Worm (Caenorhabditis elegans) whole organism, mixed stage, embryonic: ENCODE results near the gene M05D6.3.

ENCODE experiments used
- bed-3 ChIP-seq: fragments of 200-800 bp; sonication (Bioruptor generic); optimal IDR thresholded peaks from 3 replicates; lab custom pipeline; 2018; ENCODE audit warnings: mild to moderate bottlenecking, missing genetic modification characterization, moderate library complexity, missing compliant biosample characterization
- blmp-1 ChIP-seq: fragments of 150-350 bp; optimal IDR thresholded peaks from 2 replicates; lab custom pipeline; 2014; ENCODE audit warnings: missing biosample characterization, missing genetic modification characterization
- ceh-39 ChIP-seq: fragments of 150-350 bp; optimal IDR thresholded peaks from 2 replicates; lab custom pipeline; 2014; ENCODE audit warnings: missing biosample characterization, missing genetic modification characterization
- ceh-43 ChIP-seq: fragments of 200-800 bp; sonication (Bioruptor generic); optimal IDR thresholded peaks from 2 replicates; lab custom pipeline; 2018; ENCODE audit warnings: mild to moderate bottlenecking, missing genetic modification characterization, moderate library complexity, missing compliant biosample characterization
- ceh-83 ChIP-seq: fragments of 200-800 bp; sonication (Bioruptor generic); optimal IDR thresholded peaks from 2 replicates; lab custom pipeline; 2018; ENCODE audit warnings: mild to moderate bottlenecking, missing genetic modification characterization, missing compliant biosample characterization
- ham-2 ChIP-seq: fragments of 200-800 bp; sonication (Bioruptor generic); optimal IDR thresholded peaks from 2 replicates; lab custom pipeline; 2018; ENCODE audit warnings: mild to moderate bottlenecking, missing genetic modification characterization, missing compliant biosample characterization
- hlh-1 ChIP-seq: fragments of 150-350 bp; optimal IDR thresholded peaks from 2 replicates; lab custom pipeline; 2014; ENCODE audit warnings: missing biosample characterization, missing genetic modification reagents, missing genetic modification characterization
- lin-13 ChIP-seq: fragments of 150-350 bp; optimal IDR thresholded peaks from 2 replicates; lab custom pipeline; 2014; ENCODE audit warnings: missing biosample characterization, missing genetic modification characterization
- nhr-76 ChIP-seq: sonication (generic microtip); optimal IDR thresholded peaks from 2 replicates; lab custom pipeline; 2017; ENCODE audit warnings: missing biosample characterization, missing genetic modification characterization
- snpc-4 ChIP-seq: fragments of 150-350 bp; optimal IDR thresholded peaks from 2 replicates; lab custom pipeline; 2014; ENCODE audit warnings: missing biosample characterization, missing genetic modification characterization
- sptf-1 ChIP-seq: sonication (generic microtip); optimal IDR thresholded peaks from 2 replicates; lab custom pipeline; 2017; ENCODE audit warnings: mild to moderate bottlenecking, missing genetic modification characterization, moderate library complexity, missing compliant biosample characterization

DNA sequence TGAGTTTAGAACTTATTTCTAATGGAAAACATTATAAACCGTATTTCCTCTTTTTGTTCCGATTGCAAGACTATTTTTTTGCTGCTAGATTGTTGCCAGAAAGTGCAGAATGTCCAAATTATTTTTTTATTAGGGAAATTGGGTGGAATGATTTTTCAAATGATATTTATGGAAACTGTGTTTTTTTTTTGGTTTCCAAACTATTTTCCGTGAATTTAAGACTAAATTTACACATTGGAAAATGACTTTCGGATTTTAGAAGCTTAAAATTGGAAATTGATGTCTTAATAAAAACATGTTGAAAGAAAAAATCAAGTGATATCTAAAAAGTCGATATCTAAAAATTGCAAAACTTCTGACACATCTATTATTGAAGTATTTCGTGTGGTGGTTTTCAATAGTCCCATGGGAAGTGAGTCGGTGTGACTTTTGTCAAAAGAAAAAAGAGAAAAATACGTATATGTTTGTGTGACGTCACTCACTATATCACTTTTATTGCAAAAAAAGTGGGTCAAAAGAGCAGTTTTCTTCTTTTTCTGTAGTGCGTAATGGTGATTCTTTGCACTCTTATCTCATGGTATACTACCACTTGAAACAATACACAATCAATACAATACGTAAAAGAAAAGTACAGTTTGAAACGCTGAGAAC, 28.6 kb downstream of the M05D6.3 start:
- TF ChIP-seq ceh-43 (GFP tag; lab: Kevin White, UChicago) (no peak), hlh-1 (tag; lab: Kevin White, UChicago) (no peak), blmp-1 (tag; lab: Kevin White, UChicago) (no peak), ceh-39 (tag; lab: Kevin White, UChicago) (no peak), sptf-1 (tag; lab: Kevin White, UChicago) (no peak), ham-2 (GFP tag; lab: Kevin White, UChicago) (no peak), bed-3 (GFP tag; lab: Kevin White, UChicago) (no peak), nhr-76 (tag; lab: Kevin White, UChicago) (no peak), ceh-83 (GFP tag; lab: Kevin White, UChicago) (no peak), lin-13 (no peak), snpc-4 (tag; lab: Kevin White, UChicago) (no peak)
